Worm (Caenorhabditis elegans): ENCODE results near the gene dlc-4.
"Not testable (repeated sequence)": the region's sequence is repeated elsewhere in the genome, so short reads cannot be mapped to it uniquely, and the experiment has no call there.

- not testable (repeated sequence) for TF ChIP-seq ceh-16, nhr-77, elt-3, nhr-129, nhr-237, nhr-12 (tag; optimal IDR thresholded peaks at IDR 0.05)
These were observed 37.8 kb downstream of the dlc-4 start, which contains the start of gene Y51H4A.938 for ce11 chrIV:16480888-16481287.

Measured in whole organism, L2 larva.